Fruit fly (Drosophila melanogaster) whole organism, embryonic: ENCODE results near the gene CG34288.
A peak's percentile ranks its signal among the peaks of the same experiment; 100 is the strongest.

Experiments used
- Adf1 ChIP-seq: fragments of 200-800 bp; sonication (Bioruptor generic); IDR thresholded peaks from 2 replicates; pipeline ENCODE4 v1.3.6; 2022; ENCODE audit warnings: missing biosample characterization, missing genetic modification characterization
- B-H1 ChIP-seq: fragments of 200-800 bp; sonication (Bioruptor generic); IDR thresholded peaks from 3 replicates; pipeline ENCODE4 v1.3.6; 2022; ENCODE audit warnings: missing biosample characterization, missing genetic modification characterization
- Bgb ChIP-seq: fragments of 200-800 bp; sonication (Bioruptor generic); IDR thresholded peaks from 2 replicates; pipeline ENCODE4 v1.3.6; 2022; ENCODE audit warnings: missing biosample characterization, missing genetic modification characterization; ENCODE audit not compliant: partially characterized antibody
- CG10321 ChIP-seq: fragments of 200-800 bp; sonication (Bioruptor generic); IDR thresholded peaks from 2 replicates; pipeline ENCODE4 v1.3.6; 2022; ENCODE audit warnings: missing biosample characterization, missing genetic modification characterization
- CG12071 ChIP-seq: fragments of 200-800 bp; sonication (Bioruptor generic); optimal IDR thresholded peaks from 3 replicates; lab custom pipeline; 2018; ENCODE audit warnings: missing biosample characterization, mild to moderate bottlenecking, missing genetic modification characterization
- CG14441 ChIP-seq: fragments of 200-800 bp; sonication (Bioruptor generic); IDR thresholded peaks from 2 replicates; pipeline ENCODE4 v1.3.6; 2022; ENCODE audit warnings: missing biosample characterization, missing genetic modification characterization
- CG14965 ChIP-seq: fragments of 200-800 bp; sonication (Bioruptor generic); optimal IDR thresholded peaks from 2 replicates; lab custom pipeline; 2016; ENCODE audit warnings: missing biosample characterization, missing genetic modification characterization, borderline replicate concordance
- CG15269 ChIP-seq: fragments of 200-800 bp; sonication (Bioruptor generic); optimal IDR thresholded peaks from 2 replicates; lab custom pipeline; 2018; ENCODE audit warnings: missing biosample characterization, mild to moderate bottlenecking, missing genetic modification characterization, moderate library complexity
- CG1529 ChIP-seq: fragments of 200-800 bp; sonication (Bioruptor generic); optimal IDR thresholded peaks from 3 replicates; lab custom pipeline; 2018; ENCODE audit warnings: missing biosample characterization, missing genetic modification characterization
- CG15601 ChIP-seq: fragments of 200-800 bp; sonication (Bioruptor generic); optimal IDR thresholded peaks from 3 replicates; lab custom pipeline; 2019; ENCODE audit warnings: missing biosample characterization, mild to moderate bottlenecking, missing genetic modification characterization, moderate library complexity
- CG17612 ChIP-seq: fragments of 200-800 bp; sonication (Bioruptor generic); IDR thresholded peaks from 2 replicates; pipeline ENCODE4 v1.3.6; 2022; ENCODE audit warnings: missing biosample characterization, missing genetic modification characterization
- CG18476 ChIP-seq: fragments of 200-800 bp; sonication (Bioruptor generic); optimal IDR thresholded peaks from 2 replicates; lab custom pipeline; 2016; ENCODE audit warnings: missing biosample characterization, mild to moderate bottlenecking, missing genetic modification characterization
- CG2116 ChIP-seq: fragments of 200-800 bp; sonication (Bioruptor generic); optimal IDR thresholded peaks from 3 replicates; lab custom pipeline; 2018; ENCODE audit warnings: missing biosample characterization, mild to moderate bottlenecking, missing genetic modification characterization
- CG2120 ChIP-seq: fragments of 200-800 bp; sonication (Bioruptor generic); optimal IDR thresholded peaks from 3 replicates; lab custom pipeline; 2016; ENCODE audit warnings: missing biosample characterization, missing genetic modification characterization
- CG30403 ChIP-seq: fragments of 200-800 bp; sonication (Bioruptor generic); optimal IDR thresholded peaks from 3 replicates; lab custom pipeline; 2016; ENCODE audit warnings: missing biosample characterization, missing genetic modification characterization
- CG32532 ChIP-seq: fragments of 200-800 bp; sonication (Bioruptor generic); IDR thresholded peaks from 2 replicates; pipeline ENCODE4 v1.3.6; 2022; ENCODE audit warnings: missing biosample characterization, missing genetic modification characterization
- CG3726 ChIP-seq: fragments of 200-800 bp; sonication (Bioruptor generic); IDR thresholded peaks from 3 replicates; pipeline ENCODE4, ENCODE4 v1.3.6; 2022; ENCODE audit warnings: missing biosample characterization, missing genetic modification characterization
- CG4730 ChIP-seq: fragments of 200-800 bp; sonication (Bioruptor generic); IDR thresholded peaks from 2 replicates; pipeline ENCODE4 v1.3.6; 2022; ENCODE audit warnings: missing biosample characterization, missing genetic modification characterization
- CG6254 ChIP-seq: fragments of 200-800 bp; sonication (Bioruptor generic); optimal IDR thresholded peaks from 3 replicates; lab custom pipeline; 2017; ENCODE audit warnings: mild to moderate bottlenecking, missing biosample characterization, missing genetic modification reagents, missing genetic modification characterization
- CG6683 ChIP-seq: fragments of 200-800 bp; sonication (Bioruptor generic); optimal IDR thresholded peaks from 2 replicates; lab custom pipeline; 2017; ENCODE audit warnings: missing biosample characterization, mild to moderate bottlenecking, missing genetic modification characterization, missing genetic modification reagents
- CG6689 ChIP-seq: fragments of 200-800 bp; sonication (Bioruptor generic); IDR thresholded peaks from 2 replicates; pipeline ENCODE4 v1.3.6; 2022; ENCODE audit warnings: missing biosample characterization, missing genetic modification characterization
- CG9215 ChIP-seq: fragments of 200-800 bp; sonication (Bioruptor generic); IDR thresholded peaks from 2 replicates; pipeline ENCODE4 v1.3.6; 2022; ENCODE audit warnings: missing biosample characterization, missing genetic modification characterization
- D ChIP-seq, 2 experiments: fragments of 200-800 bp in 1 of 2; fragments of >200 bp in 1 of 2; sonication (Bioruptor generic) in 1 of 2; optimal IDR thresholded peaks; 2 replicates in 1 of 2; 3 replicates in 1 of 2; lab custom pipeline; 2017; ENCODE audit warnings: mild to moderate bottlenecking in 1 of 2, missing biosample characterization in 1 of 2, missing genetic modification characterization in 1 of 2, missing genetic modification reagents in 1 of 2
- D19B ChIP-seq: fragments of 200-800 bp; sonication (Bioruptor generic); optimal IDR thresholded peaks from 2 replicates; lab custom pipeline; 2017; ENCODE audit warnings: missing biosample characterization, mild to moderate bottlenecking, missing genetic modification characterization
- Elba2 ChIP-seq: fragments of 200-800 bp; sonication (Bioruptor generic); optimal IDR thresholded peaks from 3 replicates; lab custom pipeline; 2016; ENCODE audit warnings: missing biosample characterization, missing genetic modification characterization
- HHEX ChIP-seq: fragments of 200-800 bp; sonication (Bioruptor generic); optimal IDR thresholded peaks from 3 replicates; lab custom pipeline; 2017; ENCODE audit warnings: missing biosample characterization, mild to moderate bottlenecking, missing genetic modification characterization, missing genetic modification reagents
- Hr3 ChIP-seq: fragments of 200-800 bp; sonication (Bioruptor generic); optimal IDR thresholded peaks from 3 replicates; lab custom pipeline; 2016; ENCODE audit warnings: missing biosample characterization, missing genetic modification characterization
- NfI ChIP-seq: fragments of 200-800 bp; sonication (Bioruptor generic); optimal IDR thresholded peaks from 3 replicates; lab custom pipeline; 2018; ENCODE audit warnings: missing biosample characterization, mild to moderate bottlenecking, missing genetic modification characterization, moderate library complexity
- Optix ChIP-seq: fragments of 200-800 bp; sonication (Bioruptor generic); IDR thresholded peaks from 3 replicates; pipeline ENCODE4 v1.3.6; 2022; ENCODE audit warnings: missing biosample characterization, missing genetic modification characterization
- Ptx1 ChIP-seq: fragments of 200-800 bp; sonication (Bioruptor generic); IDR thresholded peaks from 2 replicates; pipeline ENCODE4 v1.3.6; 2022; ENCODE audit warnings: missing biosample characterization, missing genetic modification characterization
- Rx ChIP-seq: fragments of 200-800 bp; sonication (Bioruptor generic); IDR thresholded peaks from 2 replicates; pipeline ENCODE4 v1.3.6; 2022; ENCODE audit warnings: missing biosample characterization, missing genetic modification characterization
- Scr ChIP-seq: fragments of 200-800 bp; sonication (Bioruptor generic); IDR thresholded peaks from 2 replicates; pipeline ENCODE4 v1.3.6; 2022; ENCODE audit warnings: missing biosample characterization, missing genetic modification characterization; ENCODE audit not compliant: partially characterized antibody
- al ChIP-seq: fragments of 200-800 bp; sonication (Bioruptor generic); IDR thresholded peaks from 2 replicates; pipeline ENCODE4 v1.3.6; 2022; ENCODE audit warnings: missing biosample characterization, missing genetic modification characterization
- bbx ChIP-seq: fragments of 200-800 bp; sonication (Bioruptor generic); IDR thresholded peaks from 2 replicates; pipeline ENCODE4 v1.3.6; 2022; ENCODE audit warnings: missing biosample characterization, missing genetic modification characterization; ENCODE audit not compliant: partially characterized antibody
- bigmax ChIP-seq: fragments of 200-800 bp; sonication (Bioruptor generic); optimal IDR thresholded peaks from 2 replicates; lab custom pipeline; 2018; ENCODE audit warnings: missing biosample characterization, mild to moderate bottlenecking, missing genetic modification characterization
- chif ChIP-seq, 2 experiments: fragments of 200-800 bp; sonication (Bioruptor generic); optimal IDR thresholded peaks; 3 replicates each; lab custom pipeline; 2016; ENCODE audit warnings: missing biosample characterization in 2 of 2, missing genetic modification characterization in 2 of 2
- crol ChIP-seq: fragments of 200-800 bp; sonication (Bioruptor generic); IDR thresholded peaks from 2 replicates; pipeline ENCODE4 v1.3.6; 2022; ENCODE audit warnings: missing biosample characterization, missing genetic modification characterization
- dmrt99B ChIP-seq: fragments of 200-800 bp; sonication (Bioruptor generic); optimal IDR thresholded peaks from 2 replicates; lab custom pipeline; 2018; ENCODE audit warnings: missing biosample characterization, mild to moderate bottlenecking, missing genetic modification characterization, moderate library complexity
- eyg ChIP-seq: fragments of 200-800 bp; sonication (Bioruptor generic); optimal IDR thresholded peaks from 3 replicates; lab custom pipeline; 2016; ENCODE audit warnings: missing biosample characterization, missing genetic modification characterization
- hth ChIP-seq: fragments of >200 bp; optimal IDR thresholded peaks from 2 replicates; lab custom pipeline; 2017; ENCODE audit warnings: inconsistent platforms
- kay ChIP-seq: fragments of 200-800 bp; sonication (Bioruptor generic); optimal IDR thresholded peaks from 2 replicates; lab custom pipeline; 2016; ENCODE audit warnings: missing biosample characterization, missing genetic modification characterization
- lab ChIP-seq: fragments of 200-800 bp; sonication (Bioruptor generic); optimal IDR thresholded peaks from 3 replicates; lab custom pipeline; 2017; ENCODE audit warnings: missing biosample characterization, missing genetic modification characterization, mild to moderate bottlenecking, moderate library complexity, missing genetic modification reagents
- nom ChIP-seq: fragments of 200-800 bp; sonication (Bioruptor generic); optimal IDR thresholded peaks from 2 replicates; lab custom pipeline; 2017; ENCODE audit warnings: missing biosample characterization, missing genetic modification characterization, mild to moderate bottlenecking, moderate library complexity, missing genetic modification reagents
- onecut ChIP-seq: fragments of 200-800 bp; sonication (Bioruptor generic); IDR thresholded peaks from 2 replicates; pipeline ENCODE4 v1.3.6; 2022; ENCODE audit warnings: missing biosample characterization, missing genetic modification characterization
- org-1 ChIP-seq: fragments of 200-800 bp; sonication (Bioruptor generic); optimal IDR thresholded peaks from 2 replicates; lab custom pipeline; 2017; ENCODE audit warnings: missing biosample characterization, missing genetic modification characterization
- pho ChIP-seq: fragments of 200-800 bp; sonication (Bioruptor generic); optimal IDR thresholded peaks from 2 replicates; lab custom pipeline; 2016; ENCODE audit warnings: missing biosample characterization, missing genetic modification characterization
- run ChIP-seq: fragments of 200-800 bp; sonication (Bioruptor generic); optimal IDR thresholded peaks from 3 replicates; lab custom pipeline; 2018; ENCODE audit warnings: missing biosample characterization, mild to moderate bottlenecking, missing genetic modification characterization
- sd ChIP-seq: fragments of 200-800 bp; sonication (Bioruptor generic); optimal IDR thresholded peaks from 3 replicates; lab custom pipeline; 2018; ENCODE audit warnings: missing biosample characterization, mild to moderate bottlenecking, missing genetic modification characterization, moderate library complexity
- trh ChIP-seq: fragments of 200-800 bp; sonication (Bioruptor generic); optimal IDR thresholded peaks from 2 replicates; lab custom pipeline; 2016; ENCODE audit warnings: missing biosample characterization, missing genetic modification characterization
- vvl ChIP-seq: fragments of 200-800 bp; sonication (Bioruptor generic); IDR thresholded peaks from 2 replicates; pipeline ENCODE4 v1.3.6; 2022; ENCODE audit warnings: missing biosample characterization, missing genetic modification characterization

Gene CG34288

DNA sequence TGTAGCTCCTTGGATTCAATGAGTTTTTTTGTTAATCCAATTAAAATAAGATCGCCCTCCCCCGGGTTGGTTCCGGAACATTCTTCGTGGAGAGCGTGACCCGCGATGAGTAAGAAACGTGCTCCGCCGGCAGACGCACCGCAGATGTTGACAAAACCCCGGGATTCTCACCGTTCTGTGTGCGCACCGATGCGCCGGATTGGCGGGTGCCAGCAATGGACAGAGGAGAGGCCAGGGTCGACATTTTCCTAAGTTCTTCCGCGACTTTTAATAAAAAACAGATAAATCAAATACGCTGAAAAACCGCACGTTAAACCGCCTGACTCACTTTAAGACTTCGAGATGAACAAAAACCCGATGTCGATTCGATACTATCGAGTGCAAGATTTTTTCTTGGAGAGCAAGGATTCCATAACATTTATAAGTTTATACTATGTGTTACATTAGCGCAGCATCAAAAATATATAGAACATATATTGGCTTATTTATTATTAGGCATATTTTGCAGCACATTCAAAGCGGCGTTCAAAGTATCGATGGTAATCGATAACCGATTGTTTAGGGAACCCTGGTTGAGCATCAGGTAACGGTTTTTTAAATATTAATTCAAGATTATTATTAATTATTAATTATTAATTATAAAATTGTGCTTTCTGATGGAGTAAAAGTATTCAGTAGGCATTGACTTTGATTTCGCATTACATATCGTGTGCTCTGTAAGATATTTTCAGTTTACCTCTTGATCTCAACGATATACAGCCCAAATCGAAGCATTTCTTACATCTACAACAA is 44.2 kb upstream of the CG34288 start, which contains the start of the genes CCT1 and tHMG1 (continued):
- no peak for TF ChIP-seq D (optimal IDR thresholded peaks at IDR 0.05; lab: Kevin White, UChicago)
- no peak for TF ChIP-seq D (GFP tag; optimal IDR thresholded peaks at IDR 0.05; lab: Kevin White, UChicago)
- no peak for TF ChIP-seq CG10321
- no peak for TF ChIP-seq lab (GFP tag; lab: Kevin White, UChicago)
- no peak for TF ChIP-seq CG3726
- no peak for TF ChIP-seq Hr3 (GFP tag; lab: Kevin White, UChicago)
- no peak for TF ChIP-seq Adf1 (GFP tag; lab: Robert Waterston, UW)
- no peak for TF ChIP-seq CG4730
- TF ChIP-seq vvl = no peak
- no peak for TF ChIP-seq CG9215 (GFP tag; lab: Robert Waterston, UW)
- no peak for TF ChIP-seq nom (GFP tag; lab: Kevin White, UChicago)
- TF ChIP-seq crol (GFP tag; lab: Robert Waterston, UW) = no peak
- TF ChIP-seq CG6683 (GFP tag; lab: Kevin White, UChicago) = no peak
- TF ChIP-seq CG18476 (GFP tag; lab: Kevin White, UChicago) = no peak
- TF ChIP-seq dmrt99B (tag; lab: Kevin White, UChicago) = no peak
- TF ChIP-seq CG6254 (GFP tag; lab: Kevin White, UChicago) = no peak
- no peak for TF ChIP-seq chif (GFP tag; optimal IDR thresholded peaks at IDR 0.05; lab: Kevin White, UChicago)
- TF ChIP-seq eyg (GFP tag; lab: Kevin White, UChicago) = no peak
- peak; percentile 27 for TF ChIP-seq CG2120
- TF ChIP-seq CG15601 (tag; lab: Kevin White, UChicago) = peak; percentile 35
- peak; percentile 91 for TF ChIP-seq CG2116 (GFP tag; lab: Kevin White, UChicago)
- no peak for TF ChIP-seq al (GFP tag; lab: Robert Waterston, UW)
- TF ChIP-seq bigmax (GFP tag; lab: Kevin White, UChicago) = peak; percentile 84
- TF ChIP-seq CG1529 (GFP tag; lab: Kevin White, UChicago) = no peak
- TF ChIP-seq hth (lab: Kevin White, UChicago) = no peak
- no peak for TF ChIP-seq CG12071 (GFP tag; lab: Kevin White, UChicago)
- TF ChIP-seq CG14441 (GFP tag; lab: Robert Waterston, UW) = no peak
- no peak for TF ChIP-seq org-1
- TF ChIP-seq Rx (GFP tag; lab: Robert Waterston, UW) = no peak
- TF ChIP-seq CG6689 (GFP tag; lab: Robert Waterston, UW) = no peak
- TF ChIP-seq sd = no peak
- TF ChIP-seq Scr = peak; percentile 97
- no peak for TF ChIP-seq CG14965
- TF ChIP-seq bbx (GFP tag; lab: Robert Waterston, UW) = peak; percentile 93
- TF ChIP-seq CG32532 (GFP tag; lab: Robert Waterston, UW) = no peak
- no peak for TF ChIP-seq Elba2 (GFP tag; lab: Kevin White, UChicago)
- no peak for TF ChIP-seq run (tag; lab: Kevin White, UChicago)
- no peak for TF ChIP-seq trh (GFP tag; lab: Kevin White, UChicago)
- no peak for TF ChIP-seq HHEX (GFP tag; lab: Kevin White, UChicago)
- TF ChIP-seq CG15269 = no peak
- no peak for TF ChIP-seq onecut (GFP tag; lab: Robert Waterston, UW)
- no peak for TF ChIP-seq D19B (GFP tag; lab: Kevin White, UChicago)
- TF ChIP-seq CG30403 = peak; percentile 6
- TF ChIP-seq Ptx1 (GFP tag; lab: Robert Waterston, UW) = no peak
- TF ChIP-seq Optix = no peak
- TF ChIP-seq Bgb = peak; percentile 93
- TF ChIP-seq kay (GFP tag; lab: Kevin White, UChicago) = peak; percentile 88
- TF ChIP-seq CG17612 = no peak
- TF ChIP-seq B-H1 (GFP tag; lab: Robert Waterston, UW) = no peak
- no peak for TF ChIP-seq NfI
- peak; percentile 13 for TF ChIP-seq pho (GFP tag; lab: Kevin White, UChicago)
